Worm (Caenorhabditis elegans) whole organism, young adult: ENCODE data around the gene str-188.

Source experiments
- B0261.1 ChIP-seq: sonication (generic microtip); optimal IDR thresholded peaks from 2 replicates; lab custom pipeline; 2016; ENCODE audit warnings: mild to moderate bottlenecking, missing genetic modification characterization, moderate library complexity, missing compliant biosample characterization
- C06A6.2 ChIP-seq: fragments of 200-800 bp; sonication (Bioruptor generic); conservative IDR thresholded peaks from 2 replicates; pipeline ENCODE4 v1.3.6; 2022; ENCODE audit warnings: missing genetic modification characterization, missing compliant biosample characterization
- F23B12.7 ChIP-seq: sonication (generic microtip); optimal IDR thresholded peaks from 2 replicates; lab custom pipeline; 2017; ENCODE audit warnings: missing genetic modification characterization, mild to moderate bottlenecking, missing compliant biosample characterization, antibody characterized with exemption, moderate library complexity; ENCODE audit not compliant: insufficient read depth
- F37B4.10 ChIP-seq: fragments of 200-800 bp; sonication (Bioruptor generic); IDR thresholded peaks from 2 replicates; pipeline ENCODE4 v1.3.6; 2022; ENCODE audit warnings: missing genetic modification characterization, missing compliant biosample characterization
- F49E8.2 ChIP-seq: sonication (generic microtip); optimal IDR thresholded peaks from 3 replicates; lab custom pipeline; 2017; ENCODE audit warnings: missing genetic modification characterization, mild to moderate bottlenecking, missing compliant biosample characterization, antibody characterized with exemption, moderate library complexity; ENCODE audit not compliant: insufficient read depth
- F57A8.1 ChIP-seq: fragments of 200-800 bp; sonication (Bioruptor generic); optimal IDR thresholded peaks from 2 replicates; lab custom pipeline; 2018; ENCODE audit warnings: mild to moderate bottlenecking, missing genetic modification characterization, moderate library complexity, missing compliant biosample characterization
- F57C9.4 ChIP-seq: sonication (generic microtip); optimal IDR thresholded peaks from 2 replicates; lab custom pipeline; 2017; ENCODE audit warnings: mild to moderate bottlenecking, missing genetic modification characterization, missing compliant biosample characterization
- K11D2.4 ChIP-seq: fragments of 200-800 bp; sonication (Bioruptor generic); IDR thresholded peaks from 2 replicates; pipeline ENCODE4 v1.3.6; 2022; ENCODE audit warnings: missing genetic modification reagents, missing genetic modification characterization, missing compliant biosample characterization
- T07F8.4 ChIP-seq: sonication (generic microtip); optimal IDR thresholded peaks from 2 replicates; lab custom pipeline; 2016; ENCODE audit warnings: mild to moderate bottlenecking, missing genetic modification characterization, moderate library complexity, missing compliant biosample characterization
- Y53F4B.3 ChIP-seq: fragments of 200-800 bp; sonication (Bioruptor generic); IDR thresholded peaks from 2 replicates; pipeline ENCODE4 v1.3.6; 2022; ENCODE audit warnings: missing genetic modification reagents, missing genetic modification characterization, missing compliant biosample characterization
- ZK185.1 ChIP-seq: sonication (generic microtip); optimal IDR thresholded peaks from 2 replicates; lab custom pipeline; 2016; ENCODE audit warnings: mild to moderate bottlenecking, missing genetic modification characterization, missing compliant biosample characterization; ENCODE audit not compliant: poor library complexity, severe bottlenecking
- aptf-2 ChIP-seq: fragments of 200-800 bp; sonication (Bioruptor generic); conservative IDR thresholded peaks from 2 replicates; pipeline ENCODE4 v1.3.6; 2022; ENCODE audit warnings: missing genetic modification reagents, missing genetic modification characterization, missing compliant biosample characterization
- athp-1 ChIP-seq: sonication (generic microtip); optimal IDR thresholded peaks from 2 replicates; lab custom pipeline; 2017; ENCODE audit warnings: mild to moderate bottlenecking, missing genetic modification characterization, missing compliant biosample characterization
- attf-3 ChIP-seq: fragments of 200-800 bp; sonication (Bioruptor generic); conservative IDR thresholded peaks from 2 replicates; pipeline ENCODE4 v1.3.6; 2022; ENCODE audit warnings: missing genetic modification reagents, missing genetic modification characterization, missing compliant biosample characterization
- cebp-1 ChIP-seq, 2 experiments: fragments of 200-800 bp in 1 of 2; sonication (Bioruptor generic) in 1 of 2; sonication (generic microtip) in 1 of 2; IDR thresholded peaks in 1 of 2; optimal IDR thresholded peaks in 1 of 2; 2 replicates each; pipeline versions ENCODE4 v1.3.6 to Lab custom; 2017 to 2022; ENCODE audit warnings: missing compliant biosample characterization in 2 of 2, missing genetic modification characterization in 2 of 2, mild to moderate bottlenecking in 1 of 2, missing genetic modification reagents in 1 of 2, moderate library complexity in 1 of 2
- cebp-2 ChIP-seq: fragments of 200-800 bp; sonication (Bioruptor generic); IDR thresholded peaks from 2 replicates; pipeline ENCODE4 v1.3.6; 2022; ENCODE audit warnings: missing genetic modification characterization, missing compliant biosample characterization
- ceh-58 ChIP-seq: fragments of 200-800 bp; sonication (Bioruptor generic); IDR thresholded peaks from 2 replicates; pipeline ENCODE4 v1.3.6; 2022; ENCODE audit warnings: missing genetic modification characterization, missing compliant biosample characterization
- ceh-79 ChIP-seq: sonication (generic microtip); optimal IDR thresholded peaks from 2 replicates; lab custom pipeline; 2017; ENCODE audit warnings: mild to moderate bottlenecking, missing genetic modification characterization, missing compliant biosample characterization
- ceh-91 ChIP-seq: fragments of 200-800 bp; sonication (Bioruptor generic); IDR thresholded peaks from 2 replicates; pipeline ENCODE4 v1.3.6; 2022; ENCODE audit warnings: missing genetic modification reagents, missing genetic modification characterization, missing compliant biosample characterization
- egrh-3 ChIP-seq: fragments of 200-800 bp; sonication (Bioruptor generic); IDR thresholded peaks from 2 replicates; pipeline ENCODE4 v1.3.6; 2022; ENCODE audit warnings: missing genetic modification reagents, missing genetic modification characterization, missing compliant biosample characterization
- ekl-4 ChIP-seq: fragments of 200-800 bp; sonication (Bioruptor generic); IDR thresholded peaks from 2 replicates; pipeline ENCODE4 v1.3.6; 2022; ENCODE audit warnings: missing genetic modification reagents, missing genetic modification characterization, missing compliant biosample characterization
- hlh-12 ChIP-seq: sonication (generic microtip); optimal IDR thresholded peaks from 2 replicates; lab custom pipeline; 2016; ENCODE audit warnings: missing genetic modification characterization, missing compliant biosample characterization
- let-607 ChIP-seq, 2 experiments: fragments of 200-800 bp in 1 of 2; sonication (Bioruptor generic) in 1 of 2; sonication (generic microtip) in 1 of 2; optimal IDR thresholded peaks; 2 replicates each; lab custom pipeline; 2016 to 2018; ENCODE audit warnings: mild to moderate bottlenecking in 2 of 2, missing compliant biosample characterization in 2 of 2, missing genetic modification characterization in 2 of 2, moderate library complexity in 2 of 2, missing genotype in 1 of 2
- lin-35 ChIP-seq, 3 experiments: fragments of 150-350 bp in 2 of 3; sonication (generic microtip) in 1 of 3; optimal IDR thresholded peaks; 2 replicates each; lab custom pipeline; 2014 to 2018; ENCODE audit warnings: missing biosample characterization in 3 of 3, missing genetic modification characterization in 3 of 3, missing genetic modification reagents in 3 of 3
- mes-4 ChIP-seq: sonication (generic microtip); optimal IDR thresholded peaks from 2 replicates; lab custom pipeline; 2016; ENCODE audit warnings: missing genotype, missing genetic modification characterization, missing compliant biosample characterization
- nfya-1 ChIP-seq: sonication (generic microtip); optimal IDR thresholded peaks from 2 replicates; lab custom pipeline; 2017; ENCODE audit warnings: antibody characterized with exemption, missing compliant biosample characterization, missing genetic modification characterization, borderline replicate concordance; ENCODE audit not compliant: insufficient read depth
- nhr-120 ChIP-seq: fragments of 200-800 bp; sonication (Bioruptor generic); IDR thresholded peaks from 2 replicates; pipeline ENCODE4 v1.3.6; 2022; ENCODE audit warnings: missing genetic modification characterization, missing compliant biosample characterization
- nhr-179 ChIP-seq: sonication (generic microtip); optimal IDR thresholded peaks from 2 replicates; lab custom pipeline; 2016; ENCODE audit warnings: mild to moderate bottlenecking, missing genetic modification characterization, missing compliant biosample characterization
- nhr-80 ChIP-seq: sonication (generic microtip); optimal IDR thresholded peaks from 2 replicates; lab custom pipeline; 2016; ENCODE audit warnings: missing genetic modification characterization, missing compliant biosample characterization
- nhr-90 ChIP-seq: sonication (generic microtip); optimal IDR thresholded peaks from 2 replicates; lab custom pipeline; 2016; ENCODE audit warnings: missing genotype, mild to moderate bottlenecking, missing genetic modification characterization, missing compliant biosample characterization
- pha-4 ChIP-seq: fragments of 150-350 bp; sonication (generic microtip); optimal IDR thresholded peaks from 2 replicates; lab custom pipeline; 2014; ENCODE audit warnings: missing biosample characterization, missing genetic modification reagents, missing genetic modification characterization
- rec-8 ChIP-seq, 2 experiments: sonication (generic microtip); optimal IDR thresholded peaks; 2 replicates each; lab custom pipeline; 2016; ENCODE audit warnings: mild to moderate bottlenecking in 2 of 2, missing genetic modification characterization in 2 of 2, missing genetic modification reagents in 2 of 2, missing genotype in 2 of 2, missing biosample characterization in 1 of 2, missing compliant biosample characterization in 1 of 2, moderate library complexity in 1 of 2
- rpc-1 ChIP-seq, 2 experiments: fragments of 150-350 bp in 1 of 2; sonication (generic microtip) in 1 of 2; optimal IDR thresholded peaks; 2 replicates each; lab custom pipeline; 2014 to 2018; ENCODE audit warnings: missing biosample characterization in 1 of 2, missing genetic modification characterization in 1 of 2, missing genetic modification reagents in 1 of 2, missing genotype in 1 of 2
- sdz-38 ChIP-seq: sonication (generic microtip); optimal IDR thresholded peaks from 2 replicates; lab custom pipeline; 2016; ENCODE audit warnings: missing genotype, missing genetic modification characterization, missing compliant biosample characterization
- snpc-3.4 ChIP-seq: sonication (generic microtip); optimal IDR thresholded peaks from 2 replicates; lab custom pipeline; 2017; ENCODE audit warnings: missing genetic modification characterization, mild to moderate bottlenecking, missing compliant biosample characterization, antibody characterized with exemption, moderate library complexity, missing genotype, missing genetic modification reagents
- somi-1 ChIP-seq: fragments of 200-800 bp; sonication (Bioruptor generic); optimal IDR thresholded peaks from 2 replicates; lab custom pipeline; 2018; ENCODE audit warnings: mild to moderate bottlenecking, missing genetic modification characterization, missing compliant biosample characterization
- tbp1 ChIP-seq: fragments of 200-800 bp; sonication (Bioruptor generic); optimal IDR thresholded peaks from 2 replicates; lab custom pipeline; 2018; ENCODE audit warnings: mild to moderate bottlenecking, missing genetic modification characterization, missing compliant biosample characterization
- tbx-9 ChIP-seq: sonication (generic microtip); optimal IDR thresholded peaks from 2 replicates; lab custom pipeline; 2016; ENCODE audit warnings: borderline replicate concordance, missing genetic modification characterization, inconsistent platforms, missing compliant biosample characterization
- ztf-18 ChIP-seq: sonication (generic microtip); optimal IDR thresholded peaks from 2 replicates; lab custom pipeline; 2016; ENCODE audit warnings: missing genotype, mild to moderate bottlenecking, missing genetic modification characterization, missing compliant biosample characterization
- ztf-26 ChIP-seq: sonication (generic microtip); optimal IDR thresholded peaks from 2 replicates; lab custom pipeline; 2017; ENCODE audit warnings: missing genetic modification characterization, missing compliant biosample characterization

The str-188 gene

ce11 chrV:9709747-9710146 lies 6.8 kb upstream of the str-188 start, which contains the start of gene tag-120:
tag-120 (minus strand) TSS chrV:9709814.
- TF ChIP-seq nhr-179 (tag; lab: Kevin White, UChicago), result no peak
- TF ChIP-seq nhr-80 (tag; lab: Kevin White, UChicago), result peak; percentile 49

- no peak for TF ChIP-seq ztf-18 (tag; lab: Kevin White, UChicago)
- TF ChIP-seq cebp-1 (GFP tag; IDR thresholded peaks at IDR 0.05; lab: Robert Waterston, UW), result peak; percentile 83
- TF ChIP-seq cebp-1 (tag; optimal IDR thresholded peaks at IDR 0.05; lab: Kevin White, UChicago), result no peak
- peak; percentile 45 for TF ChIP-seq nhr-80 (tag; lab: Kevin White, UChicago)
Measured at ce11 chrV:9711174-9711573, 5.3 kb upstream of the str-188 start.

ce11 chrV:9712418-9713173 lies 3.9 kb upstream of the str-188 start:
- no peak for TF ChIP-seq attf-3
- no peak for TF ChIP-seq C06A6.2 (GFP tag; lab: Robert Waterston, UW)
- no peak for TF ChIP-seq mes-4 (tag; lab: Kevin White, UChicago)
- TF ChIP-seq F57C9.4 (tag; lab: Kevin White, UChicago), result no peak
- TF ChIP-seq egrh-3 (GFP tag; lab: Robert Waterston, UW), result no peak
- TF ChIP-seq somi-1 (GFP tag; lab: Kevin White, UChicago), result no peak
- TF ChIP-seq nfya-1 (tag; lab: Kevin White, UChicago), result no peak
- no peak for TF ChIP-seq K11D2.4 (GFP tag; lab: Robert Waterston, UW)
- TF ChIP-seq rpc-1 (optimal IDR thresholded peaks at IDR 0.05; lab: Kevin White, UChicago), result no peak
- no peak for TF ChIP-seq rpc-1 (tag; optimal IDR thresholded peaks at IDR 0.05; lab: Kevin White, UChicago)
- no peak for TF ChIP-seq F57A8.1
- no peak for TF ChIP-seq let-607 (tag; optimal IDR thresholded peaks at IDR 0.05; lab: Kevin White, UChicago)
- no peak for TF ChIP-seq F37B4.10 (GFP tag; lab: Robert Waterston, UW)
- TF ChIP-seq athp-1 (tag; lab: Kevin White, UChicago), result no peak
- TF ChIP-seq tbp1, result no peak
- TF ChIP-seq F49E8.2, result no peak
- TF ChIP-seq ceh-79, result no peak
- TF ChIP-seq, all 124 proteins: peak for 0

ce11 chrV:9713532-9713931 lies 3.0 kb upstream of the str-188 start, which contains the start of gene F40F9.10:
F40F9.10 (minus strand) TSS chrV:9713632.
- TF ChIP-seq Y53F4B.3 (GFP tag; lab: Robert Waterston, UW), result no peak
- no peak for TF ChIP-seq aptf-2 (GFP tag; lab: Robert Waterston, UW)
- TF ChIP-seq nhr-120, result no peak
- no peak for TF ChIP-seq ceh-79
- TF ChIP-seq, all 124 proteins: peak for 0

- TF ChIP-seq ZK185.1 (tag; lab: Kevin White, UChicago), result no peak
- no peak for TF ChIP-seq hlh-12
- TF ChIP-seq tbx-9 (tag; lab: Kevin White, UChicago), result no peak
- no peak for TF ChIP-seq F23B12.7
- no peak for TF ChIP-seq lin-35 (GFP tag; optimal IDR thresholded peaks at IDR 0.05; lab: Kevin White, UChicago)
- no peak for TF ChIP-seq cebp-2 (GFP tag; lab: Robert Waterston, UW)
- no peak for TF ChIP-seq B0261.1 (tag; lab: Kevin White, UChicago)
- no peak for TF ChIP-seq T07F8.4 (tag; lab: Kevin White, UChicago)
- TF ChIP-seq sdz-38 (tag; lab: Kevin White, UChicago), result no peak
- TF ChIP-seq F57A8.1, result no peak
- no peak for TF ChIP-seq ceh-91 (GFP tag; lab: Robert Waterston, UW)
- TF ChIP-seq ztf-26 (tag; lab: Kevin White, UChicago), result no peak
- no peak for TF ChIP-seq egrh-3 (GFP tag; lab: Robert Waterston, UW)
- no peak for TF ChIP-seq snpc-3.4 (tag; lab: Kevin White, UChicago)
- no peak for TF ChIP-seq rec-8 (tag; optimal IDR thresholded peaks at IDR 0.05; lab: Kevin White, UChicago)
- TF ChIP-seq nhr-90 (tag; lab: Kevin White, UChicago), result no peak
- TF ChIP-seq pha-4 (tag; lab: Kevin White, UChicago), result no peak
- no peak for TF ChIP-seq ekl-4 (GFP tag; lab: Robert Waterston, UW)
- no peak for TF ChIP-seq ceh-58
Measured at ce11 chrV:9714909-9715308, 1.6 kb upstream of the str-188 start, which contains the start of gene F40F9.3. F40F9.3 (plus strand) TSS chrV:9715209.
